Worm (Caenorhabditis elegans): ENCODE data around the gene H34I24.1.
A peak's percentile ranks its signal among the peaks of the same experiment; 100 is the strongest.

Gene H34I24.1

ce11 chrIII:2874144-2874868, 27.5 kb downstream of the H34I24.1 start, which contains the start of gene klf-1 (continued):
- TF ChIP-seq hif-1 (tag; optimal IDR thresholded peaks at IDR 0.05) (no peak), ztf-11 (tag; optimal IDR thresholded peaks at IDR 0.05) (no peak), dmd-9 (GFP tag; IDR thresholded peaks at IDR 0.05) (no peak), nhr-28 (tag; optimal IDR thresholded peaks at IDR 0.05) (peak; percentile 87), lir-3 (tag; optimal IDR thresholded peaks at IDR 0.05) (no peak), aly-2 (tag; optimal IDR thresholded peaks at IDR 0.05) (no peak), lsy-2 (tag; optimal IDR thresholded peaks at IDR 0.05) (peak in 1 of 2 experiments; percentile 48), lin-38 (GFP tag; IDR thresholded peaks at IDR 0.05) (no peak; the same call in 1 of the 2 replicates), ceh-82 (tag; optimal IDR thresholded peaks at IDR 0.05) (no peak), T26A8.4 (GFP tag; IDR thresholded peaks at IDR 0.05) (no peak), dmd-6 (GFP tag; IDR thresholded peaks at IDR 0.05) (peak; percentile 86), mep-1 (tag; optimal IDR thresholded peaks at IDR 0.05) (peak; percentile 39), fkh-10 (GFP tag; optimal IDR thresholded peaks at IDR 0.05) (no peak), dpl-1 (GFP tag; optimal IDR thresholded peaks at IDR 0.05) (peak; percentile 24), mxl-3 (GFP tag; optimal IDR thresholded peaks at IDR 0.05) (peak; percentile 4), nhr-6 (tag; optimal IDR thresholded peaks at IDR 0.05) (no peak), lin-29 (GFP tag; IDR thresholded peaks at IDR 0.05) (no peak), spr-3 (GFP tag; optimal IDR thresholded peaks at IDR 0.05) (no peak), Y48G9A.11 (GFP tag; IDR thresholded peaks at IDR 0.05) (no peak), Y105C5A.15 (GFP tag; IDR thresholded peaks at IDR 0.05) (no peak), Y5F2A.4 (GFP tag; optimal IDR thresholded peaks at IDR 0.05) (no peak), spr-1 (tag; optimal IDR thresholded peaks at IDR 0.05) (no peak), zfp-2 (tag; optimal IDR thresholded peaks at IDR 0.05) (no peak), aha-1 (tag) (peak; percentile 82), nhr-11 (tag; optimal IDR thresholded peaks at IDR 0.05) (no peak), ztf-7 (tag; optimal IDR thresholded peaks at IDR 0.05) (no peak), lim-7 (GFP tag; IDR thresholded peaks at IDR 0.05) (no peak), zip-2 (tag; optimal IDR thresholded peaks at IDR 0.05) (no peak), F26F4.8 (GFP tag; conservative IDR thresholded peaks at IDR 0.05) (no peak), cey-2 (tag; optimal IDR thresholded peaks at IDR 0.05; ENCODE audit: borderline replicate concordance, insufficient read depth) (peak; percentile 12), zag-1 (tag; optimal IDR thresholded peaks at IDR 0.05) (no peak), lin-15B (tag; optimal IDR thresholded peaks at IDR 0.05) (no peak), dmd-8 (GFP tag; IDR thresholded peaks at IDR 0.05) (no peak), nhr-48 (tag; optimal IDR thresholded peaks at IDR 0.05) (peak; percentile 51), nhr-111 (GFP tag; optimal IDR thresholded peaks at IDR 0.05) (no peak), lin-1 (GFP tag; IDR thresholded peaks at IDR 0.05) (0 out of 2 replicates have a peak, but pooled peaks have one; percentile 16), daf-8 (GFP tag; IDR thresholded peaks at IDR 0.05) (no peak), sdz-12 (GFP tag; optimal IDR thresholded peaks at IDR 0.05) (no peak), unc-62 (GFP tag; optimal IDR thresholded peaks at IDR 0.05 in 1 of 2) (peak in 1 of 2 experiments; percentile 77), unc-62 (tag; optimal IDR thresholded peaks at IDR 0.05) (no peak), nhr-102 (tag; optimal IDR thresholded peaks at IDR 0.05) (peak; percentile 28), fos-1 (tag; optimal IDR thresholded peaks at IDR 0.05) (no peak), snpc-4 (tag; optimal IDR thresholded peaks at IDR 0.05) (no peak), nhr-77 (tag; optimal IDR thresholded peaks at IDR 0.05) (peak; percentile 76), pha-4 (GFP tag; IDR thresholded peaks at IDR 0.05) (no peak), pha-4 (tag; optimal IDR thresholded peaks at IDR 0.05) (no peak), arid-1 (GFP tag; conservative IDR thresholded peaks at IDR 0.05) (no peak), attf-4 (tag; optimal IDR thresholded peaks at IDR 0.05) (no peak), D1046.2 (GFP tag; IDR thresholded peaks at IDR 0.05) (no peak), hmg-1.1 (GFP tag; IDR thresholded peaks at IDR 0.05) (no peak), zip-11 (GFP tag; IDR thresholded peaks at IDR 0.05) (no peak), snpc-1.2 (GFP tag; IDR thresholded peaks at IDR 0.05) (no peak)
